Worm (Caenorhabditis elegans): ENCODE measurements around the gene R02E12.4.

Gene R02E12.4

DNA sequence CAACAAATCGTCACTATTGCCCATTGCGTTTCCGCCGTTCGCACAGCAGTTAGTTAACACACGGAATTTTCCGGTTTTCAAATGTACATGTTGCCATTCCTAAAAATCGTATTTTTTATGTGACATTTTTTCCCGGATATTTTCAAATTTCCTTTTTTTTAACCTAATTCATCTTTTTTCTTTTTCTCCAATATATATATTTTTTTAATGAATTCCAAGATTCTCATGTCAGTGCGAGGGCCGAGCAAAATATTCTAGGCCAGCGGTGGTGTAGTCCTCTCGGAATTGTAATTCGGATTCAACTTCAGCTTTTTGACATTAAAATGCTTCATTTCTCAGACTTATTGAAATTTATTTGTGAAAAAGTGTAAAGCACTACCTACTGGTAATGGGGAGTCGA lies at the start of gene R02E12.4:
R02E12.4 (plus strand) TSS at position 301 of the 400 bp plus-strand sequence.
- no peak for TF ChIP-seq unc-62 (GFP tag; optimal IDR thresholded peaks at IDR 0.05)

DNA sequence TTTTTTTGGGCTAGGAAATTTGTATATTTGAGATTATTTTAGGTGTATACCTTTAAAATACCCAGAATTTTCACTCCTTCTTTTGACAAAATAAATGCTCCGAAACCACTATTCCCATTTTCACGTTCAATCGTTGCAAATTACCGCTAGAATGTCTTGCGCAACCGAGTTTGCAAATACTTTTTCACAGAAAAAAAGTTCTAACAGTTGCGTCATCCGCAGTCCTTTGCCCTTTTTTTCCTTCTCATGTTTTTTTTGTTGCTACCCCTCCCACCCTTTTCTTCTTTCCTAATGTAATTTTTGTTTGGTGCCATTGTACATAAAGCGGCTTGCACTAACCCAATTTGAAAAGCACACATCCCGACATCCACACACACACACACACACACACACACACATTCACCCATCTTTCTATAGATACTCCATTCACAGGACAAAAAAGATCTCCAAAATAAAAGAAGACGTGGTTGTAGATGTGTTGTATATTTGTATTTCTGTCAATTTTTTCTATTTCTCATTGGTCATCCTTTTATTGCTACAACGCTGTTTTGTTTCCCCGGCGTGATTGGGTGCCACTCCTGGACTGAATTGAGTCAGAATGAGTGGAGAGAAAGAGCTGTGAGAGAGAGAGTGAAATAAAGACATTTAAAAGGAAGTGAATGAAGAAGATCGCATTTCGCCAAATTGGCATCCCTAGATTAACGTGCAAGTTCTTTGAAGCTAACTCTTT lies 47.5 kb upstream of the R02E12.4 start:
- no peak for TF ChIP-seq unc-62 (GFP tag; optimal IDR thresholded peaks at IDR 0.05)

DNA sequence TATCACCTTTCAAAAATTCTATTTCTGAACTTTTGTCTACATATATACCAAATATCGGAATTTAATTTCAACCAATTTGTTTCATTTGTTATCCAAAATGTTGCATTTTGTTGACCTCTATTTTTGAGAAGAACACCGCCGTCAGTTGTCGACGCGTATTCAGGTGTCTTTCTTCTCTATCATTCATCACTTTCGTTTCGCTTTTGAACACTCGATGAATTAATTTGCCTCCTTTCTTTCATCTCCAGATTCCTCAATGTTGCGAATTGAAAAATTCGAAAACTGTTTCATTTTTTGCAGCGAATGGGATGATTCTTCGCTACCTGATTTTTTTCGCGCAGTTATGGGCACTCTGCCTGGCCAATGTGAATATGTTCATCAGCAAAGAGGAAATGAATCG lies 46.9 kb upstream of the R02E12.4 start, which contains the start of gene lin-18:
lin-18 (plus strand) TSS at position 301 of the 400 bp plus-strand sequence.
- no peak for TF ChIP-seq unc-62 (GFP tag; optimal IDR thresholded peaks at IDR 0.05)

DNA sequence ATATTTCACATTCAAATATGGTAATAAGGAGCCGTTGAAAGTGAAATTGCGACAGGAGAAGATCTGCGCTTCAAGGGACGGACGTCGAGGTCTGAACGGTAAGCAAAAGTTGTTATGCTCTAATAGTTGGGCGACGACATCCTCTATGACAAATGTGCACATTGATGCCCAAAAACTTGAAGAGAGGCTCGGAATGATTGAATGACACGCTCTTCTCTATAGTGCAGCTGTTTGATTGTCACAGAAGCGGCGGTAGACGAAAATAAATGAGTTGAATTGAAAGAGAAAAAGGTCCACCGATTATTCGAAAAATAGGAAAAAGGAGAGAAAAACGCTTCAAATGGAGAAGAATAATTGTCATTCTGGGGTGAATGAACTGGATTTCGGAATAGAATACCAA lies 45.9 kb upstream of the R02E12.4 start:
- TF ChIP-seq unc-62 (GFP tag; optimal IDR thresholded peaks at IDR 0.05): no peak

DNA sequence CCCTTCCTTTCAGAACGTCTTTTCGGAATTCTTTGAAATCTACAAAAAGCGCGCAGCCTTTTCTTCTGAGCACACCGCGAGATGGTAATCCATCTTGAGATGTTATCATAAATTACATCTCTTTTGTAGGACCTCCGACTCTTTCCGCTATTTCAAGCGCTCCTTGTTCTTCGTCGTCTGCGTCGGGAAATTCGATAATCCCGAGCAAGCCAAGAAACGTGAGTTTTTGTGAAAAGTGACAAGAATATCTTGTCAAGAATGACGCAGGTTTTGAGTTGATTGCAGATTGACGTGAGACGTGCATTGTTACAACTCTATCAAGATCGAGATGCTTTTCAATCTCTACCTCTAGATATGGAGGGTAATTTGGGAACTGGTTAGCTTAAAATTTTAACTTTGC lies 44.8 kb upstream of the R02E12.4 start:
- TF ChIP-seq unc-62 (GFP tag; optimal IDR thresholded peaks at IDR 0.05): no peak

DNA sequence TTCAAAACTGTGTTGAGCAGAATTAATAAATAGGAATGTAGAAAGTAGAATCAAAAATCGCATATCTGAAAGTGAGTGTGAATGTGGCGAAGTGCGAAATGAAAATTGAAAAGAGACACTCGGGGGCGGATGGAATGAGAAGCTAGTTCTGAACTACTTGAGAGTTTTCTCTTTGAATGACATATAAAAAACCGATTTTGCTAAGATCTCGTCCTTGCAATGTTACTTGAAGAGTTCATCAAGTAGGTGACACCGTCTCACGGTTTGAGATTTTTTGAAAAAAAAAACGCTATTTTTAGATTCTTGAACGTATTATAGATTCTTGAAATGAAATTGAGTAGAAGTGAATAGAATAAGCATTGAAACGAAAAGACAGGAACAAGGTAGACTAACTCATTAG lies 38.8 kb upstream of the R02E12.4 start, which contains the start of gene C16B8.2:
C16B8.2 (minus strand) TSS at position 101 of the 400 bp plus-strand sequence.
- no peak for TF ChIP-seq unc-62 (GFP tag; optimal IDR thresholded peaks at IDR 0.05)

DNA sequence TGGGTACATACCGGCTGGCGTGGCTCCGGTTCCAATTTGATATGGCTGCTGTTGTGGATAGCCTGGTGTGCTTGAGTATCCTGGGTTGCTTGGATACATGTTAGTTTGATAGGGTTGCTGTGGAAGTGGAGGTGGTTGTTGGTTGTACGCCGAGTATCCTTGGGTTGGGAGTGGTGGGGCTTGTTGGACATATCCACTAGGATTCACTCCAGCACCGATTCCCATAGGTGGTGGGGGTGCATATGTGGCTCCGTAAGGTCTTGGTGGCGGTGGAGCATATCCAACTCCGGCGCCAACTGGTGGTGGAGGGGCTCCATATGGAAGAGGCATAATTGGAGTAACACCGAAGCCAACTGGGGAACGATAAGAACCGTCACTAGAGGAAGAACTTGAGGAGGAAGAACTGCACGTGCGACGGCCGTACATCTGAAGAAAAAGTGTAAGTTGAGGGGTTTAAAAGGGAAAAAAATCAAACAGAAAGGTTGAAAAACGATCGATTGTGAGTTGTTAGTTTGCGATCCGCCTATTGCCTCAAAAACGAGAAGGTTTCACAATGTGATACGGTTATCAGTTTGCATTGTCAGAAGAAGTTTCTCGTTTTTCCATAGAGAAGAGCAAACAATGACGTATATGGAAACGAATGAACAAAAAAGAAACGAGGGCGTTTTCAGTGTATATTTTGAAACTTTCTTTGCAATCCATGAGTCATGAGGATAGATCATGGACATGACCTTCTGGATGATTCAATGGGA lies 36.7 kb upstream of the R02E12.4 start, which contains the start of gene C16B8.3:
C16B8.3 (minus strand) TSS at position 426 of the 752 bp plus-strand sequence.
- TF ChIP-seq unc-62 (GFP tag; optimal IDR thresholded peaks at IDR 0.05): no peak

DNA sequence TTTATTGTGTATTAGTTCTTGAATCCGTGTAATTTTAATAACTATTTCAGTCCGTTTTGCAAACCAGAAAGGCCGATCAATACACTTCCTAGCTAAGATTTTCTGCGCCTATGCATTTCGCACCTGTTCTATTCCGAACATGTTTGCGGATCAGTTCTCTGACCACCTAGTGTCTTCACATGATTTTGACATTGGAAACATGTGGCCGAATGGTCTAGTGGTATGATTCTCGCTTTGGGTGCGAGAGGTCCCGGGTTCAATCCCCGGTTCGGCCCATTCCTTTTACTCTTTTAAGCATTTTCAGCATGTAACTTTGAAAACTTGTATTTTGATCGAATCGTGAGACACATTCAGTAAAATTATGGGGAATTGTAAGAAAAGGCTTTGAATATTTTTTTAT lies 35.8 kb upstream of the R02E12.4 start:
- TF ChIP-seq unc-62 (GFP tag; optimal IDR thresholded peaks at IDR 0.05): no peak

DNA sequence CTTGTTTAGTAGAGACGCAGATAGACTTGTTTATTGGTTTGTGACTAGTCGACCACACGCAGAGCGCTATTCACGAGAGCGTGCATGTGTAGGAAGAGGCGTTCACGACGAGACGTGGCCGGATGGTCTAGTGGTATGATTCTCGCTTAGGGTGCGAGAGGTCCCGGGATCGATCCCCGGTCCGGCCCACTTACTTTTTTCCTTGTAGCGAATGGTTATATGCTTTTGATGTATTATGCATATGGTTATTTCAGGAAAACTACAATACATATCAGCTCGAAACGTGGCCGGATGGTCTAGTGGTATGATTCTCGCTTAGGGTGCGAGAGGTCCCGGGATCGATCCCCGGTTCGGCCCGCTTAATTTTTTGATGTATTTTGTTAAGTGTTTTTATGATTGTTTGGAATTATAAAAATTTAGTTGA lies 35.1 kb upstream of the R02E12.4 start:
- no peak for TF ChIP-seq unc-62 (GFP tag; optimal IDR thresholded peaks at IDR 0.05)

DNA sequence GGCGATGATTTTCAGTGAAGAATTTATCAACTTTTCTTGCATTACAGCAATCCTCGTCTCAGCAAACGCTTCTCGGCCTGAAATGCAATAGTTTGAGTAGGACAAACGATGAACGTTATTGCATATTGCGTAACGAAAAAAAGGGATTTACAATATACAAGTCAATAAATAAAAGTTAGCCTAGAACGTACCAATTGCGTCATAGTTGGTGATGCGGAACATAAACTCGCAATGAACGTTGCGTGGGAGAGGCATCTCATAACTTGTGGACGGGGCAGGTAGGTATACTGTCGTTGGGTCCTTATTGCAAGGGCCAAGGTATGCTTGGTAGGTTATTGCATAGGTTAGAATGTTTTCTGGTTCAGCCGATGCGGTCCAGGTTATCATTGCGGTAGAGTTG lies 34.3 kb upstream of the R02E12.4 start:
- no peak for TF ChIP-seq unc-62 (GFP tag; optimal IDR thresholded peaks at IDR 0.05)

DNA sequence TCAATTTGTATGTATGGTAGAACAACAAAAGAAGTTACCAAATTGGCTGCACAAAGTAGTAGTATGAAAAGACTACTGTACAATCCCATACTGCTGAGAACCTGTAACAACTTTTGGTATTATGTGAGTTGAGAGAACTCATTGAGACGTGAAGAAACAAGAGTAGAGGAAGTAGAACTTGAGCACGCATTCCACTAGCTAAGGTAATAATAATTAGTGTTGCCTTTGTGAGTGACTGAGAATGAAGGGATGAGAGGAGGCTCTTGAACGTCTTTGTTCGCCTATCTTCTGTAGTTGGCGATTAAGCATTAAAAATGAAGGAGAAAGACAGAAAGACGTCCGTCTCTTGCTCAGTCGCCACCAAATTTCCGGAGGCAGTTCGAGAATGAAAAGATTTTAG lies 31.6 kb upstream of the R02E12.4 start, which contains the start of gene C16B8.4:
C16B8.4 (minus strand) TSS at position 101 of the 400 bp plus-strand sequence.
- no peak for TF ChIP-seq unc-62 (GFP tag; optimal IDR thresholded peaks at IDR 0.05)

DNA sequence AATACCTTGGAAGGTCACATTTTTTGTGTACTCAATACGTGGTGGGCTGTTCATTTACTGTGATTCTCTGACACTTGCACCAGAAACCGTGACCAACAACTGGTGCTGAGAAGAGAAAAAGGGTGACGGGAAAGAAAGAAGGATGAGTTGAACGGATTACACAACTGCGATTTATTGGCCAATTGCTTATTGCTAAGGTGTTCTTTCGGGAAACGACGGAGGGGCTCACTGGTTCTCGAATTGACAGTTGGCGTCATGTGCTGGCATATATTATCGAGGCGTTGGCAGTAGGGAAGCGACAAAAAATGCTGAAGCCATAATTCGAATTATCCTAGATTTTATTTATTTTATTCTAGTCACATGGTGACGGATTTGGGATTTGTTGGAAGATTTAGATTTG lies 31.0 kb upstream of the R02E12.4 start:
- TF ChIP-seq unc-62 (GFP tag; optimal IDR thresholded peaks at IDR 0.05): no peak

DNA sequence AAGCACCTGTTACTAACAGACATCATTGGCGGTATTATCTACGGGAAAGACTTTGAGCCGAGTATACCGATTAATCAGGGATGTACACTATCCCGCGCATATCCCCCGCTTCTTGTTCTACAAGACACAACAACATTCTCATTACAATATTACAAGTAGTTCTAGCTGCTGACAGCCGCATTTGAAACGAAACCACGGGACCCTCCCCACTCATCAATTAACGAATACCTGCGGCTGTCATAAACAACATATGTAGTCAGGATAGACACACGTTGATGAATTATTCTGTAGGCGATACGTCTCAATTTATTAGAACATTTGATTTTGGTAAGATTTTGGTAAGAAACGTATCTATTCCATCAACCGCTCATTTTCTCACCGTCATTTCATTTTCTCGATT lies 28.4 kb upstream of the R02E12.4 start:
- TF ChIP-seq unc-62 (GFP tag; optimal IDR thresholded peaks at IDR 0.05): no peak

DNA sequence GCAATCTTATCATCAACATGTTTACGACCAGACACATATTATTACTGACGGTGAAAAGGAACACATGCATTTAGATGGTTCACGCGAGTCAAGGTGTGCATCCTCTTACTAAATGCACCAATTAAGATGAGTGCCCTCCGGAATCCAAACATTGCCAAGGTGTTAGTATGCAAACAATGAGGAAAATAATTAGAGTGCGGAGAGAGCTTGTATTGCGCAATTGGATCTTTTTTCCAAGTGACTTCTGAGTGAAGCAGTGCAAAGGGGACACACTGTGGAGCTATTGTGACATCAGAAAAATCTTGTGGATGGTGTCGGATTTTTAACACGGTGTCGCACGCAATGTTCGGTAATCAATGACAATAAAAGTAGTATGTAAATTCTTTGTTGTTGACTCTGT lies 27.8 kb upstream of the R02E12.4 start:
- TF ChIP-seq unc-62 (GFP tag; optimal IDR thresholded peaks at IDR 0.05): no peak

DNA sequence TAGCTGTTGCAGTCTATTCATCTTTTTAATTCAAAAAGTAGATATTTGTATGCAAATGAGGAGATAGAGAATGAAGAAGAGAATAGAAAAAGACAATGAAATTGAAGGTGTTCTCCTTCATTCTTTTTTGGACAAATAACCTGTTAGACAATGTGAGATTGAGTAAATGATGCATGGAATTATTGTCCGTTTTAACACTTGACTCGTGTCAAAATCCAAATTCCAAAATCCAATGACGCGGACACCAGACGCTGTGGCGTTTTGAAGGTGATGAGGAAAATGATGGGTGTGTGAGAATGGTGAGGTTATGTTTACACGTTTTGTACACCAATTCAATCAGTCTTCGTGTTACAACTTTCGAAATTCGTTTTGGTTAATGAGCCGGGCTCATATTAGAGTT lies 26.0 kb upstream of the R02E12.4 start:
- no peak for TF ChIP-seq unc-62 (GFP tag; optimal IDR thresholded peaks at IDR 0.05)

DNA sequence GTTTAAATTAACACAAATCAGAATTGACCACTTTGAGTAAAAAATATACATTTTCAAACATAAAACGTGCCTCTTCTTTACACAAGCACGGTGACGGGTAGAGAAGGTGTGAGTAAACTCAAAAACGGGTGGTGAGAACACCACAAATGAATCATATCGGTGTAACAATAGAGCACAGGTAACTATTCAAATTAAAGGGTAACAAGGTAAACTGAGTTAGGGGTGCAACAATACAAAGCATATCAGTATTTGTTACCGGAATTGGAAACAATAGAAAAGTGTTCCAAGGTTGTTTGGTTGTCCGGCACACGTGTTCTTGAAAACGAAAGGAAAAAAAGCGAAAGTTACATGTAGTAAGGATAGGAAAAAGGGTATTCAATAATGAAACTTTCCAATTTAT lies 22.7 kb upstream of the R02E12.4 start:
- TF ChIP-seq unc-62 (GFP tag; optimal IDR thresholded peaks at IDR 0.05): no peak

DNA sequence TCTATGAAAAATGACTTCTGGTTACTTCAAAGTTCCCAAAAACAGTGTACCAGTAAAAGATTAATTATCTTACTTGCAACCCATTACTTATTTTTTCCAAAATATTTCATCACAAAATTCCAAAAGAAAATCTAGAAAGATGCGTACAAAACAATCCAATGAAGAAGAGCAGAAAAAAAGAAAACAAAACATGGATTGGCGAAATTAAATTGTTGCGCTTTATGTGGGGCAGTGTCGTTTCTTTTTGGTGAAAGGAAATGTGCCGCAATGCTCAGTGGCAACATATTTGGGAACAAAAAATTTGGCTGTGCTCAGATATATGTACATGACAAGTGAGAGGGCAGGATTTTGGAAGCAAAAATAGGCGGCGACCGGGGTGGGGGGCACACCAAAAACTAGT lies 16.5 kb upstream of the R02E12.4 start:
- no peak for TF ChIP-seq unc-62 (GFP tag; optimal IDR thresholded peaks at IDR 0.05)

Measured in whole organism, dauer.